Worm (Caenorhabditis elegans): Measurements from ENCODE around the gene C08E8.10.

The C08E8.10 gene

ce11 chrV:18375551-18375950 lies 35.8 kb upstream of the C08E8.10 start:
- no peak for TF ChIP-seq ceh-27 (GFP tag; optimal IDR thresholded peaks at IDR 0.05)
- no peak for TF ChIP-seq bed-2 (GFP tag; IDR thresholded peaks at IDR 0.05)

ce11 chrV:18374194-18374593 lies 34.5 kb upstream of the C08E8.10 start, which contains the start of gene Y51A2B.2:
Y51A2B.2 (plus strand) TSS chrV:18374494.
- TF ChIP-seq attf-5 (GFP tag; optimal IDR thresholded peaks at IDR 0.05) (no peak), ceh-27 (GFP tag; optimal IDR thresholded peaks at IDR 0.05) (no peak), cebp-1 (GFP tag; IDR thresholded peaks at IDR 0.05) (no peak), cebp-1 (tag; optimal IDR thresholded peaks at IDR 0.05) (no peak), B0035.1 (tag; optimal IDR thresholded peaks at IDR 0.05) (no peak)

ce11 chrV:18371579-18371978 lies 31.9 kb upstream of the C08E8.10 start, which contains the start of gene C08E8.4:
C08E8.4 (plus strand) TSS chrV:18371846.
- TF ChIP-seq mxl-1 (tag; optimal IDR thresholded peaks at IDR 0.05) = no peak
- TF ChIP-seq nfya-1 (tag; optimal IDR thresholded peaks at IDR 0.05; ENCODE audit: borderline replicate concordance, insufficient read depth) = no peak
- TF ChIP-seq cebp-1 (GFP tag; IDR thresholded peaks at IDR 0.05) = peak; percentile 89
- TF ChIP-seq cebp-1 (tag; optimal IDR thresholded peaks at IDR 0.05) = peak; percentile 97
- no peak for TF ChIP-seq tbx-9 (tag; optimal IDR thresholded peaks at IDR 0.05; ENCODE audit: borderline replicate concordance)
- no peak for TF ChIP-seq hlh-26 (GFP tag; conservative IDR thresholded peaks at IDR 0.05)

- TF ChIP-seq B0261.1 (tag; optimal IDR thresholded peaks at IDR 0.05) (peak; percentile 30), tbp1 (GFP tag; optimal IDR thresholded peaks at IDR 0.05) (peak; percentile 75), sptf-2 (GFP tag; optimal IDR thresholded peaks at IDR 0.05) (no peak), Y53G8AR.9 (GFP tag; conservative IDR thresholded peaks at IDR 0.05) (no peak), rpc-1 (optimal IDR thresholded peaks at IDR 0.05) (peak; percentile 43), rpc-1 (tag; optimal IDR thresholded peaks at IDR 0.05) (peak; percentile 57)
Measured at ce11 chrV:18371028-18371427, 31.3 kb upstream of the C08E8.10 start.

- TF ChIP-seq sdz-38 (tag; optimal IDR thresholded peaks at IDR 0.05) (no peak), F49E8.2 (tag; optimal IDR thresholded peaks at IDR 0.05; ENCODE audit: insufficient read depth) (no peak), ztf-6 (GFP tag; IDR thresholded peaks at IDR 0.05) (no peak), pha-4 (tag; optimal IDR thresholded peaks at IDR 0.05) (no peak), tbx-9 (tag; optimal IDR thresholded peaks at IDR 0.05; ENCODE audit: borderline replicate concordance) (no peak), madf-10 (tag; optimal IDR thresholded peaks at IDR 0.05) (no peak), snpc-3.4 (tag; optimal IDR thresholded peaks at IDR 0.05) (no peak), dox-1 (GFP tag; IDR thresholded peaks at IDR 0.05) (no peak), chd-7 (tag; optimal IDR thresholded peaks at IDR 0.05) (no peak), B0261.1 (tag; optimal IDR thresholded peaks at IDR 0.05) (no peak), ztf-26 (tag; optimal IDR thresholded peaks at IDR 0.05) (no peak)
Measured at ce11 chrV:18368322-18368721, 28.6 kb upstream of the C08E8.10 start, which contains the start of gene C08E8.6. C08E8.6 (minus strand) TSS chrV:18368422.

- no peak for TF ChIP-seq nhr-120 (GFP tag; IDR thresholded peaks at IDR 0.05)
- TF ChIP-seq dpl-1 (GFP tag; optimal IDR thresholded peaks at IDR 0.05) = no peak
- TF ChIP-seq sea-2 (GFP tag; IDR thresholded peaks at IDR 0.05) = no peak
Measured at ce11 chrV:18364558-18364957, 24.9 kb upstream of the C08E8.10 start, which contains the start of gene C08E8.9. C08E8.9 (plus strand) TSS chrV:18364858.

- TF ChIP-seq dox-1 (GFP tag; IDR thresholded peaks at IDR 0.05) (no peak), ztf-6 (GFP tag; IDR thresholded peaks at IDR 0.05) (no peak), sptf-2 (GFP tag; optimal IDR thresholded peaks at IDR 0.05) (no peak), ceh-27 (GFP tag; optimal IDR thresholded peaks at IDR 0.05) (no peak), ceh-100 (GFP tag; IDR thresholded peaks at IDR 0.05) (no peak), ceh-58 (GFP tag; IDR thresholded peaks at IDR 0.05) (no peak), egl-44 (GFP tag; IDR thresholded peaks at IDR 0.05) (no peak), rcor-1 (GFP tag; IDR thresholded peaks at IDR 0.05) (no peak), tbp1 (GFP tag; optimal IDR thresholded peaks at IDR 0.05) (no peak), ztf-26 (tag; optimal IDR thresholded peaks at IDR 0.05) (no peak), sea-2 (GFP tag; IDR thresholded peaks at IDR 0.05) (no peak), let-607 (tag; optimal IDR thresholded peaks at IDR 0.05) (no peak), lir-1 (GFP tag; conservative IDR thresholded peaks at IDR 0.05) (no peak), F49E8.2 (tag; optimal IDR thresholded peaks at IDR 0.05; ENCODE audit: insufficient read depth) (no peak)
Measured at ce11 chrV:18362402-18362801, 22.7 kb upstream of the C08E8.10 start, which contains the start of gene C08E8.1. C08E8.1 (minus strand) TSS chrV:18362502.

Measured in whole organism, young adult.